Fruit fly (Drosophila melanogaster) whole organism, embryonic: ENCODE data around the gene Idh3a.

ENCODE experiments used
- Adf1 ChIP-seq: fragments of 200-800 bp; sonication (Bioruptor generic); IDR thresholded peaks from 2 replicates; pipeline ENCODE4 v1.3.6; 2022; ENCODE audit warnings: missing biosample characterization, missing genetic modification characterization
- Bdp1 ChIP-seq: fragments of 200-800 bp; sonication (Bioruptor generic); optimal IDR thresholded peaks from 3 replicates; lab custom pipeline; 2016; ENCODE audit warnings: missing biosample characterization, missing genetic modification characterization
- Bgb ChIP-seq: fragments of 200-800 bp; sonication (Bioruptor generic); IDR thresholded peaks from 2 replicates; pipeline ENCODE4 v1.3.6; 2022; ENCODE audit warnings: missing biosample characterization, missing genetic modification characterization; ENCODE audit not compliant: partially characterized antibody
- CG10959 ChIP-seq: fragments of 200-800 bp; sonication (Bioruptor generic); IDR thresholded peaks from 2 replicates; pipeline ENCODE4 v1.3.6; 2022; ENCODE audit warnings: missing biosample characterization, missing genetic modification characterization
- CG11504 ChIP-seq: fragments of 200-800 bp; sonication (Bioruptor generic); optimal IDR thresholded peaks from 3 replicates; lab custom pipeline; 2019; ENCODE audit warnings: missing biosample characterization, mild to moderate bottlenecking, missing genetic modification characterization, moderate library complexity
- CG14667 ChIP-seq: fragments of 200-800 bp; sonication (Bioruptor generic); IDR thresholded peaks from 2 replicates; pipeline ENCODE4 v1.3.6; 2022; ENCODE audit warnings: missing biosample characterization, missing genetic modification characterization
- CG15479 ChIP-seq: fragments of 200-800 bp; sonication (Bioruptor generic); optimal IDR thresholded peaks from 3 replicates; lab custom pipeline; 2019; ENCODE audit warnings: missing biosample characterization, mild to moderate bottlenecking, missing genetic modification characterization, moderate library complexity
- CG1792 ChIP-seq: fragments of 200-800 bp; sonication (Bioruptor generic); optimal IDR thresholded peaks from 2 replicates; lab custom pipeline; 2016; ENCODE audit warnings: missing biosample characterization, missing genetic modification characterization
- CG2678 ChIP-seq: fragments of 200-800 bp; sonication (Bioruptor generic); optimal IDR thresholded peaks from 3 replicates; lab custom pipeline; 2019; ENCODE audit warnings: missing biosample characterization, mild to moderate bottlenecking, missing genetic modification characterization, moderate library complexity
- CG32532 ChIP-seq: fragments of 200-800 bp; sonication (Bioruptor generic); IDR thresholded peaks from 2 replicates; pipeline ENCODE4 v1.3.6; 2022; ENCODE audit warnings: missing biosample characterization, missing genetic modification characterization
- CG4617 ChIP-seq: fragments of 200-800 bp; sonication (Bioruptor generic); optimal IDR thresholded peaks from 3 replicates; lab custom pipeline; 2016; ENCODE audit warnings: missing biosample characterization, missing genetic modification characterization, borderline replicate concordance
- CG4707 ChIP-seq: fragments of 200-800 bp; sonication (Bioruptor generic); optimal IDR thresholded peaks from 2 replicates; lab custom pipeline; 2018; ENCODE audit warnings: missing biosample characterization, mild to moderate bottlenecking, missing genetic modification characterization, moderate library complexity
- CG8478 ChIP-seq: fragments of >200 bp; optimal IDR thresholded peaks from 2 replicates; lab custom pipeline; 2018
- CG9876 ChIP-seq: fragments of 200-800 bp; sonication (Bioruptor generic); optimal IDR thresholded peaks from 2 replicates; lab custom pipeline; 2016; ENCODE audit warnings: missing biosample characterization, missing genetic modification characterization
- CrebB ChIP-seq: fragments of 200-800 bp; sonication (Bioruptor generic); optimal IDR thresholded peaks from 3 replicates; lab custom pipeline; 2018; ENCODE audit warnings: missing biosample characterization, mild to moderate bottlenecking, missing genetic modification characterization
- Doc3 ChIP-seq: fragments of 200-800 bp; sonication (Bioruptor generic); IDR thresholded peaks from 3 replicates; pipeline ENCODE4 v1.3.6; 2022; ENCODE audit warnings: missing biosample characterization, missing genetic modification characterization; ENCODE audit not compliant: partially characterized antibody
- Dref ChIP-seq: fragments of 200-800 bp; sonication (Bioruptor generic); IDR thresholded peaks from 2 replicates; pipeline ENCODE4 v1.3.6; 2022; ENCODE audit warnings: missing biosample characterization, missing genetic modification characterization
- Ets65A ChIP-seq: fragments of 200-800 bp; sonication (Bioruptor generic); peaks from one replicate; lab custom pipeline; 2016; ENCODE audit warnings: missing biosample characterization, missing genetic modification characterization
- Fer3 ChIP-seq: fragments of 200-800 bp; sonication (Bioruptor generic); optimal IDR thresholded peaks from 2 replicates; lab custom pipeline; 2018; ENCODE audit warnings: missing biosample characterization, mild to moderate bottlenecking, missing genetic modification characterization, moderate library complexity
- HLH4C ChIP-seq: fragments of 200-800 bp; sonication (Bioruptor generic); IDR thresholded peaks from 3 replicates; pipeline ENCODE4 v1.3.6; 2022; ENCODE audit warnings: missing biosample characterization, missing genetic modification characterization; ENCODE audit not compliant: partially characterized antibody
- HmgZ ChIP-seq: fragments of 200-800 bp; sonication (Bioruptor generic); optimal IDR thresholded peaks from 2 replicates; lab custom pipeline; 2018; ENCODE audit warnings: missing biosample characterization, mild to moderate bottlenecking, missing genetic modification characterization
- Hr51 ChIP-seq, 2 experiments: fragments of 200-800 bp; sonication (Bioruptor generic); optimal IDR thresholded peaks; 2 replicates in 1 of 2; 3 replicates in 1 of 2; lab custom pipeline; 2016 to 2018; ENCODE audit warnings: missing biosample characterization in 2 of 2, missing genetic modification characterization in 2 of 2, mild to moderate bottlenecking in 1 of 2, moderate library complexity in 1 of 2
- MBD-R2 ChIP-seq: fragments of 200-800 bp; sonication (Bioruptor generic); IDR thresholded peaks from 2 replicates; pipeline ENCODE4 v1.3.6; 2022; ENCODE audit warnings: missing biosample characterization, missing genetic modification characterization
- MESR4 ChIP-seq: fragments of 200-800 bp; sonication (Bioruptor generic); optimal IDR thresholded peaks from 2 replicates; lab custom pipeline; 2018; ENCODE audit warnings: missing biosample characterization, mild to moderate bottlenecking, missing genetic modification characterization, moderate library complexity
- NK7.1 ChIP-seq: fragments of 200-800 bp; sonication (Bioruptor generic); optimal IDR thresholded peaks from 3 replicates; lab custom pipeline; 2016; ENCODE audit warnings: missing biosample characterization, missing genetic modification characterization
- Oaz ChIP-seq: fragments of 200-800 bp; sonication (Bioruptor generic); IDR thresholded peaks from 2 replicates; pipeline ENCODE4 v1.3.6; 2022; ENCODE audit warnings: missing biosample characterization, missing genetic modification characterization
- Pdp1 ChIP-seq, 2 experiments: fragments of 200-800 bp; sonication (Bioruptor generic); optimal IDR thresholded peaks; 3 replicates each; lab custom pipeline; 2016; ENCODE audit warnings: missing biosample characterization in 2 of 2, missing genetic modification characterization in 2 of 2, mild to moderate bottlenecking in 1 of 2, moderate library complexity in 1 of 2
- Trl ChIP-seq, 3 experiments: fragments of >200 bp in 2 of 3; fragments of 200-800 bp in 1 of 3; sonication (Bioruptor generic) in 1 of 3; optimal IDR thresholded peaks; 2 replicates in 1 of 3; 3 replicates in 2 of 3; lab custom pipeline; 2016 to 2017; ENCODE audit warnings: missing biosample characterization in 1 of 3, missing genetic modification characterization in 1 of 3
- YL-1 ChIP-seq: fragments of 200-800 bp; sonication (Bioruptor generic); optimal IDR thresholded peaks from 3 replicates; lab custom pipeline; 2017; ENCODE audit warnings: missing biosample characterization, mild to moderate bottlenecking, missing genetic modification characterization
- bsh ChIP-seq, 2 experiments: fragments of 200-800 bp; sonication (Bioruptor generic); optimal IDR thresholded peaks; 2 replicates each; lab custom pipeline; 2017 to 2018; ENCODE audit warnings: mild to moderate bottlenecking in 2 of 2, missing biosample characterization in 2 of 2, missing genetic modification characterization in 2 of 2, moderate library complexity in 1 of 2
- cg ChIP-seq: fragments of 200-800 bp; sonication (Bioruptor generic); optimal IDR thresholded peaks from 3 replicates; lab custom pipeline; 2019; ENCODE audit warnings: missing biosample characterization, mild to moderate bottlenecking, missing genetic modification characterization, moderate library complexity
- chif ChIP-seq, 2 experiments: fragments of 200-800 bp; sonication (Bioruptor generic); optimal IDR thresholded peaks; 3 replicates each; lab custom pipeline; 2016; ENCODE audit warnings: missing biosample characterization in 2 of 2, missing genetic modification characterization in 2 of 2
- chinmo ChIP-seq: fragments of 200-800 bp; sonication (Bioruptor generic); IDR thresholded peaks from 4 replicates; pipeline ENCODE4 v1.3.6; 2022; ENCODE audit warnings: missing biosample characterization, missing genetic modification characterization; ENCODE audit not compliant: partially characterized antibody
- chm ChIP-seq: fragments of 200-800 bp; sonication (Bioruptor generic); IDR thresholded peaks from 2 replicates; pipeline ENCODE4 v1.3.6; 2022; ENCODE audit warnings: missing biosample characterization, missing genetic modification characterization
- croc ChIP-seq: fragments of 200-800 bp; sonication (Bioruptor generic); conservative IDR thresholded peaks from 3 replicates; pipeline ENCODE4 v1.3.6; 2022; ENCODE audit warnings: missing biosample characterization, missing genetic modification characterization
- crp ChIP-seq, 2 experiments: fragments of 200-800 bp; sonication (Bioruptor generic); optimal IDR thresholded peaks; 2 replicates in 1 of 2; 3 replicates in 1 of 2; lab custom pipeline; 2017; ENCODE audit warnings: missing biosample characterization in 2 of 2, missing genetic modification characterization in 2 of 2, mild to moderate bottlenecking in 1 of 2, moderate library complexity in 1 of 2
- gfzf ChIP-seq: fragments of 200-800 bp; sonication (Bioruptor generic); optimal IDR thresholded peaks from 2 replicates; lab custom pipeline; 2016; ENCODE audit warnings: missing biosample characterization, mild to moderate bottlenecking, missing genetic modification characterization, moderate library complexity
- ham ChIP-seq: fragments of 200-800 bp; sonication (Bioruptor generic); IDR thresholded peaks from 2 replicates; pipeline ENCODE4 v1.3.6; 2022; ENCODE audit warnings: missing biosample characterization, missing genetic modification characterization
- luna ChIP-seq: fragments of 200-800 bp; sonication (Bioruptor generic); optimal IDR thresholded peaks from 2 replicates; lab custom pipeline; 2016; ENCODE audit warnings: missing biosample characterization, missing genetic modification characterization
- mld ChIP-seq: fragments of 200-800 bp; sonication (Bioruptor generic); IDR thresholded peaks from 3 replicates; pipeline ENCODE4 v1.3.6; 2022; ENCODE audit warnings: missing biosample characterization, missing genetic modification characterization; ENCODE audit not compliant: partially characterized antibody
- otp ChIP-seq: fragments of 200-800 bp; sonication (Bioruptor generic); IDR thresholded peaks from 3 replicates; pipeline ENCODE4, ENCODE4 v1.3.6; 2022; ENCODE audit warnings: missing biosample characterization, missing genetic modification characterization
- pzg ChIP-seq: fragments of 200-800 bp; sonication (Bioruptor generic); optimal IDR thresholded peaks from 3 replicates; lab custom pipeline; 2018; ENCODE audit warnings: missing biosample characterization, mild to moderate bottlenecking, missing genetic modification characterization, moderate library complexity
- sna ChIP-seq: fragments of 200-800 bp; sonication (Bioruptor generic); IDR thresholded peaks from 2 replicates; pipeline ENCODE4 v1.3.6; 2022; ENCODE audit warnings: missing biosample characterization, missing genetic modification characterization; ENCODE audit not compliant: partially characterized antibody
- so ChIP-seq: fragments of 200-800 bp; sonication (Bioruptor generic); IDR thresholded peaks from 3 replicates; pipeline ENCODE4 v1.3.6; 2022; ENCODE audit warnings: missing biosample characterization, missing genetic modification characterization
- sob ChIP-seq: fragments of 200-800 bp; sonication (Bioruptor generic); IDR thresholded peaks from 2 replicates; pipeline ENCODE4 v1.3.6; 2022; ENCODE audit warnings: missing biosample characterization, missing genetic modification characterization
- sr ChIP-seq: fragments of 200-800 bp; sonication (Bioruptor generic); IDR thresholded peaks from 3 replicates; pipeline ENCODE4 v1.3.6; 2022; ENCODE audit warnings: missing biosample characterization, missing genetic modification characterization
- ttk ChIP-seq: fragments of 200-800 bp; sonication (Bioruptor generic); IDR thresholded peaks from 2 replicates; pipeline ENCODE4 v2.1.2; 2022; ENCODE audit warnings: missing biosample characterization, missing genetic modification characterization

Gene Idh3a

dm6 chrX:19531642-19532041 lies 10.0 kb upstream of the Idh3a start, which contains the start of gene CG12231:
CG12231 (minus strand) TSS chrX:19531742.
- TF ChIP-seq CG10959 (GFP tag; lab: Robert Waterston, UW), result no peak

DNA sequence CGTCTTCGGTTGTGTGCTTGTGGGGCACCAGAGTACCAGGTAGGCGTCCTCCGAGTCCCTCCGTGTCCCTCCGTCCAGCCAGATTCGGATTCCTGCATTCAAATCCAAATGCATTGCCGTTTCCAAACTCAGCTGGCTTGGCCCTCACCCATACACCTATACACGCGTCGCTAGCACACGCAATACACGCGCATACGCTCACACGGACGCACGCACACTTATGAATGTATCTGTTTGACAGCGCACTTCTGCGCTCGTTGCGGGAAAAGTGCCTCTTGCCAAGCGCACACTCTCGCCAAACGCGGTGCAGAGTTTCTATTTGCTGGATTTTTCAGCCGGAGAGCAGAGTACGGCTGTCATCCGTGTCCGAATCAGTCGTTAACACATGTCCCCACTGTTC lies 987 bp upstream of the Idh3a start:
- TF ChIP-seq NK7.1 (GFP tag; lab: Kevin White, UChicago), result no peak
- TF ChIP-seq MBD-R2 (GFP tag; lab: Robert Waterston, UW), result peak; percentile 28; the same call in 1 of the 2 replicates
- no peak for TF ChIP-seq bsh (GFP tag; optimal IDR thresholded peaks at IDR 0.05; lab: Kevin White, UChicago)
- TF ChIP-seq sna (GFP tag; lab: Robert Waterston, UW), result 0 out of 2 replicates have a peak, but pooled peaks have one; percentile 14
- peak; percentile 42 for TF ChIP-seq MESR4 (GFP tag; lab: Kevin White, UChicago)
- no peak for TF ChIP-seq otp (GFP tag; lab: Robert Waterston, UW)
- peak; percentile 67; the same call in 1 of the 4 replicates for TF ChIP-seq chinmo (GFP tag; lab: Robert Waterston, UW)
- TF ChIP-seq sob (GFP tag; lab: Robert Waterston, UW), result no peak
- no peak for TF ChIP-seq Oaz
- TF ChIP-seq Adf1 (GFP tag; lab: Robert Waterston, UW), result peak; percentile 76
- TF ChIP-seq CG8478, result peak; percentile 95
- TF ChIP-seq chif (GFP tag; optimal IDR thresholded peaks at IDR 0.05; lab: Kevin White, UChicago), result no peak
- TF ChIP-seq so, result no peak
- TF ChIP-seq cg (GFP tag; lab: Kevin White, UChicago), result peak; percentile 97
- TF ChIP-seq crp (GFP tag; optimal IDR thresholded peaks at IDR 0.05; lab: Kevin White, UChicago), result peak in 1 of 2 experiments; percentile 29
- TF ChIP-seq Bgb (GFP tag; lab: Robert Waterston, UW), result peak; percentile 12; the same call in 1 of the 2 replicates
- TF ChIP-seq luna (GFP tag; lab: Kevin White, UChicago), result no peak
- TF ChIP-seq Ets65A (GFP tag; lab: Kevin White, UChicago), result no peak
- no peak for TF ChIP-seq CG9876 (GFP tag; lab: Kevin White, UChicago)
- TF ChIP-seq Bdp1 (GFP tag; lab: Kevin White, UChicago), result no peak
- TF ChIP-seq CrebB (tag; lab: Kevin White, UChicago), result no peak
- peak; percentile 38 for TF ChIP-seq CG32532 (GFP tag; lab: Robert Waterston, UW)
- TF ChIP-seq Dref, result 0 out of 2 replicates have a peak, but pooled peaks have one; percentile 15
- TF ChIP-seq CG11504 (tag; lab: Kevin White, UChicago), result no peak
- TF ChIP-seq pzg (GFP tag; lab: Kevin White, UChicago), result peak; percentile 21
- TF ChIP-seq YL-1 (GFP tag; lab: Kevin White, UChicago), result peak; percentile 54
- no peak for TF ChIP-seq Fer3 (tag; lab: Kevin White, UChicago)
- TF ChIP-seq mld (GFP tag; lab: Robert Waterston, UW), result no peak
- peak; percentile 44 for TF ChIP-seq HmgZ (tag; lab: Kevin White, UChicago)
- TF ChIP-seq Trl (optimal IDR thresholded peaks at IDR 0.05; lab: Kevin White, UChicago), result no peak
- no peak for TF ChIP-seq Trl (GFP tag; optimal IDR thresholded peaks at IDR 0.05; lab: Kevin White, UChicago)
- TF ChIP-seq CG2678 (tag; lab: Kevin White, UChicago), result no peak
- TF ChIP-seq ham (GFP tag; lab: Robert Waterston, UW), result no peak
- no peak for TF ChIP-seq Doc3 (GFP tag; lab: Robert Waterston, UW)
- no peak for TF ChIP-seq HLH4C (GFP tag; lab: Robert Waterston, UW)
- no peak for TF ChIP-seq CG1792 (GFP tag; lab: Kevin White, UChicago)
- TF ChIP-seq Pdp1 (GFP tag; optimal IDR thresholded peaks at IDR 0.05; lab: Kevin White, UChicago), result peak in 1 of 2 experiments; percentile 4
- no peak for TF ChIP-seq ttk (GFP tag; lab: Robert Waterston, UW)
- no peak for TF ChIP-seq CG4707
- TF ChIP-seq CG4617 (GFP tag; lab: Kevin White, UChicago), result peak; percentile 40
- no peak for TF ChIP-seq sr (GFP tag; lab: Robert Waterston, UW)
- TF ChIP-seq CG14667 (GFP tag; lab: Robert Waterston, UW), result no peak
- TF ChIP-seq Hr51 (GFP tag; optimal IDR thresholded peaks at IDR 0.05; lab: Kevin White, UChicago), result no peak
- TF ChIP-seq chm (GFP tag; lab: Robert Waterston, UW), result 0 out of 2 replicates have a peak, but pooled peaks have one; percentile 55
- TF ChIP-seq gfzf (GFP tag; lab: Kevin White, UChicago), result no peak
- TF ChIP-seq croc (GFP tag; lab: Robert Waterston, UW), result no peak
- peak; percentile 63 for TF ChIP-seq CG15479
